Fruit fly (Drosophila melanogaster) whole organism, wandering third instar larva: ENCODE data around the gene CG17380.

Experiments used
- CrebA ChIP-seq: fragments of 200-800 bp; sonication (Bioruptor generic); optimal IDR thresholded peaks from 2 replicates; lab custom pipeline; 2016; ENCODE audit warnings: missing biosample characterization, mild to moderate bottlenecking, missing genetic modification characterization, borderline replicate concordance
- Hnf4 ChIP-seq: fragments of 200-800 bp; sonication (Bioruptor generic); optimal IDR thresholded peaks from 2 replicates; lab custom pipeline; 2016; ENCODE audit warnings: missing biosample characterization, mild to moderate bottlenecking, missing genetic modification characterization
- Mio ChIP-seq: sonication (Bioruptor generic); optimal IDR thresholded peaks from 2 replicates; lab custom pipeline; 2016; ENCODE audit warnings: missing biosample characterization, missing genetic modification characterization
- fru ChIP-seq: fragments of 200-800 bp; sonication (Bioruptor generic); optimal IDR thresholded peaks from 3 replicates; lab custom pipeline; 2016; ENCODE audit warnings: missing biosample characterization, mild to moderate bottlenecking, missing genetic modification characterization
- jim ChIP-seq: fragments of 175-275, 200-325 bp; sonication (Bioruptor generic); optimal IDR thresholded peaks from 2 replicates; lab custom pipeline; 2016; ENCODE audit warnings: missing biosample characterization, mild to moderate bottlenecking, missing genetic modification characterization
- pan ChIP-seq: fragments of >200 bp; optimal IDR thresholded peaks from 2 replicates; lab custom pipeline; 2017
- psq ChIP-seq: fragments of 200-800 bp; sonication (Bioruptor generic); optimal IDR thresholded peaks from 3 replicates; lab custom pipeline; 2017; ENCODE audit warnings: missing biosample characterization, mild to moderate bottlenecking, missing genetic modification characterization, moderate library complexity
- rgr ChIP-seq: fragments of 200-800 bp; sonication (Bioruptor generic); optimal IDR thresholded peaks from 3 replicates; lab custom pipeline; 2016; ENCODE audit warnings: missing biosample characterization, mild to moderate bottlenecking, missing genetic modification characterization
- usp ChIP-seq: fragments of >200 bp; optimal IDR thresholded peaks from 2 replicates; lab custom pipeline; 2017; ENCODE audit warnings: missing biosample characterization, missing genetic modification characterization

DNA sequence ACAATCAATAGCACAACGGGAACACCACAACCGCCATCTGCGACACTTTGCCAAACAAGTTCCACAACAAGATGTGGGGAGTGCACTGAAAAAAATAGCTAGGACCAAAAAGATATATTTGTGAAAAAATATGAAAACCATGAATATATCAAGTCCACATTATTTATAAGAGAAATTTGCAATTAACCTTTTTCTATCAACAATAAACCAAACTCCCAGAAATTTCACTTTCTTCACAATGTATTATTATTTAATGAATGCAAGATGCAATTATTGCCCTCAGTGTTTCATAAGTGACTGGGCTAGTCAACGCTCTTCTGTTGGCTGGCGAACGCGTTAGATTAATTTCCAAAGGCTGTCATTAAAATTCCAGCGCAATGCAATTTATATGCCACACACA is 7.8 kb downstream of the CG17380 start:
- TF ChIP-seq CrebA (GFP tag; lab: Kevin White, UChicago), result no peak
- TF ChIP-seq usp, result no peak
- no peak for TF ChIP-seq Mio (GFP tag; lab: Kevin White, UChicago)
- no peak for TF ChIP-seq psq (GFP tag; lab: Kevin White, UChicago)
- no peak for TF ChIP-seq pan
- no peak for TF ChIP-seq jim (GFP tag; lab: Kevin White, UChicago)
- no peak for TF ChIP-seq Hnf4 (GFP tag; lab: Kevin White, UChicago)
- no peak for TF ChIP-seq rgr (GFP tag; lab: Kevin White, UChicago)
- no peak for TF ChIP-seq fru (GFP tag; lab: Kevin White, UChicago)
